Worm (Caenorhabditis elegans): ENCODE data around the gene F26C11.3.
"Not testable (repeated sequence)": the region's sequence is repeated elsewhere in the genome, so short reads cannot be mapped to it uniquely, and the experiment has no call there.

- TF ChIP-seq zip-2 (tag; optimal IDR thresholded peaks at IDR 0.05); F10B5.3 (tag; optimal IDR thresholded peaks at IDR 0.05); skn-1 (tag; optimal IDR thresholded peaks at IDR 0.05); nhr-77 (tag; optimal IDR thresholded peaks at IDR 0.05); dpl-1 (GFP tag; optimal IDR thresholded peaks at IDR 0.05); lin-15B (tag; optimal IDR thresholded peaks at IDR 0.05); unc-130 (GFP tag; optimal IDR thresholded peaks at IDR 0.05); pha-4 (GFP tag; IDR thresholded peaks at IDR 0.05); pha-4 (tag; optimal IDR thresholded peaks at IDR 0.05); ama-1 (optimal IDR thresholded peaks at IDR 0.05); snpc-1.2 (GFP tag; IDR thresholded peaks at IDR 0.05); unc-62 (GFP tag; optimal IDR thresholded peaks at IDR 0.05 in 1 of 2); unc-62 (tag; optimal IDR thresholded peaks at IDR 0.05): not testable (repeated sequence)
These were observed 48.5 kb downstream of the F26C11.3 start, which contains the start of gene chil-1 for ce11 chrII:9866378-9866777.

All from whole organism, L4 larva.